Fruit fly (Drosophila melanogaster) whole organism, pupa: Measurements from ENCODE around the gene NK7.1.
A peak's percentile ranks its signal among the peaks of the same experiment; 100 is the strongest.

ENCODE experiments used
- CG10348 ChIP-seq: fragments of 200-800 bp; sonication (Bioruptor generic); IDR thresholded peaks from 2 replicates; pipeline ENCODE4 v1.3.6; 2022; ENCODE audit warnings: missing biosample characterization, missing genetic modification characterization
- CG12605 ChIP-seq: fragments of 200-800 bp; sonication (Bioruptor generic); IDR thresholded peaks from 2 replicates; pipeline ENCODE4 v1.3.6; 2022; ENCODE audit warnings: missing biosample characterization, missing genetic modification characterization
- CG13204 ChIP-seq: fragments of 200-800 bp; sonication (Bioruptor generic); optimal IDR thresholded peaks from 2 replicates; lab custom pipeline; 2018; ENCODE audit warnings: missing biosample characterization, mild to moderate bottlenecking, missing genetic modification characterization, moderate library complexity
- CG14655 ChIP-seq: fragments of 200-800 bp; sonication (Bioruptor generic); optimal IDR thresholded peaks from 3 replicates; lab custom pipeline; 2017; ENCODE audit warnings: mild to moderate bottlenecking, missing biosample characterization, missing genetic modification reagents, missing genetic modification characterization
- CG15710 ChIP-seq: fragments of 200-800 bp; sonication (Bioruptor generic); optimal IDR thresholded peaks from 2 replicates; lab custom pipeline; 2018; ENCODE audit warnings: missing biosample characterization, mild to moderate bottlenecking, missing genetic modification characterization, moderate library complexity
- CG17806 ChIP-seq: fragments of 200-800 bp; sonication (Bioruptor generic); optimal IDR thresholded peaks from 2 replicates; lab custom pipeline; 2018; ENCODE audit warnings: missing biosample characterization, mild to moderate bottlenecking, missing genetic modification characterization, moderate library complexity
- CG32121 ChIP-seq: fragments of 200-800 bp; sonication (Bioruptor generic); IDR thresholded peaks from 2 replicates; pipeline ENCODE4 v1.3.6; 2022; ENCODE audit warnings: missing biosample characterization, missing genetic modification characterization
- CG34367 ChIP-seq: fragments of 200-800 bp; sonication (Bioruptor generic); optimal IDR thresholded peaks from 2 replicates; lab custom pipeline; 2018; ENCODE audit warnings: missing biosample characterization, mild to moderate bottlenecking, missing genetic modification characterization
- CG4496 ChIP-seq: fragments of 200-800 bp; sonication (Bioruptor generic); IDR thresholded peaks from 3 replicates; pipeline ENCODE4 v1.3.6; 2022; ENCODE audit warnings: missing biosample characterization, missing genetic modification characterization
- CG8159 ChIP-seq: fragments of 200-800 bp; sonication (Bioruptor generic); optimal IDR thresholded peaks from 3 replicates; lab custom pipeline; 2018; ENCODE audit warnings: missing biosample characterization, mild to moderate bottlenecking, missing genetic modification characterization, moderate library complexity
- CG8301 ChIP-seq: fragments of 200-800 bp; sonication (Bioruptor generic); optimal IDR thresholded peaks from 2 replicates; lab custom pipeline; 2018; ENCODE audit warnings: missing biosample characterization, mild to moderate bottlenecking, missing genetic modification characterization
- CG9948 ChIP-seq: fragments of 200-800 bp; sonication (Bioruptor generic); optimal IDR thresholded peaks from 2 replicates; lab custom pipeline; 2018; ENCODE audit warnings: missing biosample characterization, mild to moderate bottlenecking, missing genetic modification characterization, moderate library complexity
- D1 ChIP-seq: fragments of 200-800 bp; sonication (Bioruptor generic); optimal IDR thresholded peaks from 2 replicates; lab custom pipeline; 2018; ENCODE audit warnings: missing biosample characterization, mild to moderate bottlenecking, missing genetic modification characterization, moderate library complexity
- EcR ChIP-seq: fragments of 200-800 bp; sonication (Bioruptor generic); optimal IDR thresholded peaks from 3 replicates; lab custom pipeline; 2019; ENCODE audit warnings: missing biosample characterization, missing genetic modification characterization, mild to moderate bottlenecking, moderate library complexity, missing genetic modification reagents
- Ets98B ChIP-seq: fragments of 200-800 bp; sonication (Bioruptor generic); IDR thresholded peaks from 2 replicates; pipeline ENCODE4 v1.3.6; 2022; ENCODE audit warnings: missing biosample characterization, missing genetic modification characterization
- Pif1A ChIP-seq: fragments of 200-800 bp; sonication (Bioruptor generic); optimal IDR thresholded peaks from 3 replicates; lab custom pipeline; 2016; ENCODE audit warnings: missing biosample characterization, missing genetic modification characterization
- Pif1B ChIP-seq: fragments of 200-800 bp; sonication (Bioruptor generic); optimal IDR thresholded peaks from 3 replicates; lab custom pipeline; 2016; ENCODE audit warnings: missing biosample characterization, missing genetic modification characterization
- Snoo ChIP-seq: fragments of 200-800 bp; sonication (Bioruptor generic); optimal IDR thresholded peaks from 3 replicates; lab custom pipeline; 2017; ENCODE audit warnings: missing biosample characterization, mild to moderate bottlenecking, missing genetic modification characterization, inconsistent platforms
- fd96Ca ChIP-seq: fragments of 200-800 bp; sonication (Bioruptor generic); IDR thresholded peaks from 3 replicates; pipeline ENCODE4 v1.3.6; 2022; ENCODE audit warnings: missing biosample characterization, missing genetic modification characterization
- gl ChIP-seq: fragments of 200-800 bp; sonication (Bioruptor generic); optimal IDR thresholded peaks from 2 replicates; lab custom pipeline; 2018; ENCODE audit warnings: missing biosample characterization, mild to moderate bottlenecking, missing genetic modification characterization
- rn ChIP-seq: fragments of 200-800 bp; sonication (Bioruptor generic); IDR thresholded peaks from 2 replicates; pipeline ENCODE4 v1.3.6; 2022; ENCODE audit warnings: missing biosample characterization, missing genetic modification characterization

NK7.1 gene

dm6 chr3R:14387840-14388239 lies 15.1 kb upstream of the NK7.1 start:
- TF ChIP-seq CG4496 (GFP tag; lab: Robert Waterston, UW) (peak; percentile 89), D1 (tag; lab: Kevin White, UChicago) (peak; percentile 61), gl (tag; lab: Kevin White, UChicago) (peak; percentile 69), EcR (no peak), CG13204 (peak; percentile 55), Pif1A (peak; percentile 76), fd96Ca (GFP tag; lab: Robert Waterston, UW) (peak; percentile 87), Pif1B (peak; percentile 69), CG17806 (tag; lab: Kevin White, UChicago) (peak; percentile 90), CG32121 (GFP tag; lab: Robert Waterston, UW) (peak; percentile 54), Snoo (peak; percentile 47), CG10348 (no peak), CG12605 (GFP tag; lab: Robert Waterston, UW) (peak; percentile 82), CG8301 (tag; lab: Kevin White, UChicago) (peak; percentile 87), CG34367 (tag; lab: Kevin White, UChicago) (peak; percentile 85), CG9948 (tag; lab: Kevin White, UChicago) (peak; percentile 89), CG15710 (peak; percentile 84), Ets98B (GFP tag; lab: Robert Waterston, UW) (peak; percentile 75), rn (GFP tag; lab: Robert Waterston, UW) (peak; percentile 61; the same call in 1 of the 2 replicates), CG14655 (GFP tag; lab: Kevin White, UChicago) (peak; percentile 93), CG8159 (peak; percentile 89)

- TF ChIP-seq Pif1A (peak; percentile 48), CG8301 (tag; lab: Kevin White, UChicago) (peak; percentile 21), D1 (tag; lab: Kevin White, UChicago) (no peak), rn (GFP tag; lab: Robert Waterston, UW) (no peak), CG13204 (no peak), CG34367 (tag; lab: Kevin White, UChicago) (peak; percentile 13), Pif1B (peak; percentile 23), CG17806 (tag; lab: Kevin White, UChicago) (peak; percentile 44), EcR (no peak), CG9948 (tag; lab: Kevin White, UChicago) (peak; percentile 49), CG4496 (GFP tag; lab: Robert Waterston, UW) (no peak), CG14655 (GFP tag; lab: Kevin White, UChicago) (peak; percentile 67), CG12605 (GFP tag; lab: Robert Waterston, UW) (no peak), CG10348 (no peak), gl (tag; lab: Kevin White, UChicago) (no peak), fd96Ca (GFP tag; lab: Robert Waterston, UW) (no peak), CG15710 (peak; percentile 50), CG8159 (peak; percentile 65), CG32121 (GFP tag; lab: Robert Waterston, UW) (no peak), Snoo (peak; percentile 29), Ets98B (GFP tag; lab: Robert Waterston, UW) (no peak)
These were observed 13.5 kb upstream of the NK7.1 start for dm6 chr3R:14386088-14386822.

- TF ChIP-seq CG15710 (peak; percentile 8), CG12605 (GFP tag; lab: Robert Waterston, UW) (no peak), fd96Ca (GFP tag; lab: Robert Waterston, UW) (no peak), CG14655 (GFP tag; lab: Kevin White, UChicago) (peak; percentile 51), CG13204 (no peak), CG17806 (tag; lab: Kevin White, UChicago) (peak; percentile 32), Snoo (no peak), CG9948 (tag; lab: Kevin White, UChicago) (peak; percentile 30), CG8301 (tag; lab: Kevin White, UChicago) (peak; percentile 6), Pif1A (no peak), rn (GFP tag; lab: Robert Waterston, UW) (no peak)
- TF ChIP-seq, all 21 proteins: peak for 5
These were observed 11.8 kb upstream of the NK7.1 start for dm6 chr3R:14384502-14384901.

dm6 chr3R:14382312-14383046 lies 9.7 kb upstream of the NK7.1 start:
- no peak for TF ChIP-seq CG10348
- peak; percentile 58 for TF ChIP-seq Pif1B
- TF ChIP-seq CG8301 (tag; lab: Kevin White, UChicago) = peak; percentile 90
- peak; percentile 83 for TF ChIP-seq Snoo
- TF ChIP-seq CG34367 (tag; lab: Kevin White, UChicago) = peak; percentile 87
- TF ChIP-seq CG17806 (tag; lab: Kevin White, UChicago) = peak; percentile 92
- peak; percentile 50; the same call in 1 of the 2 replicates for TF ChIP-seq rn (GFP tag; lab: Robert Waterston, UW)
- TF ChIP-seq CG13204 = peak; percentile 46
- TF ChIP-seq D1 (tag; lab: Kevin White, UChicago) = peak; percentile 91
- TF ChIP-seq EcR = peak; percentile 53
- TF ChIP-seq CG32121 (GFP tag; lab: Robert Waterston, UW) = peak; percentile 79
- peak; percentile 92 for TF ChIP-seq CG15710
- TF ChIP-seq CG14655 (GFP tag; lab: Kevin White, UChicago) = peak; percentile 92
- peak; percentile 95 for TF ChIP-seq CG9948 (tag; lab: Kevin White, UChicago)
- peak; percentile 67 for TF ChIP-seq Ets98B (GFP tag; lab: Robert Waterston, UW)
- TF ChIP-seq Pif1A = peak; percentile 41
- TF ChIP-seq CG4496 (GFP tag; lab: Robert Waterston, UW) = peak; percentile 78
- peak; percentile 97 for TF ChIP-seq CG8159
- TF ChIP-seq fd96Ca (GFP tag; lab: Robert Waterston, UW) = no peak
- peak; percentile 68 for TF ChIP-seq gl (tag; lab: Kevin White, UChicago)
- TF ChIP-seq CG12605 (GFP tag; lab: Robert Waterston, UW) = peak; percentile 49; the same call in 1 of the 2 replicates
